Worm (Caenorhabditis elegans) whole organism, L4/young adult: ENCODE data around the gene nhr-38.

Source experiments
- W03F9.2 ChIP-seq: fragments of 150-350 bp; optimal IDR thresholded peaks from 2 replicates; lab custom pipeline; 2014; ENCODE audit warnings: missing biosample characterization, missing genetic modification characterization
- him-1 ChIP-seq: sonication (generic microtip); optimal IDR thresholded peaks from 2 replicates; lab custom pipeline; 2016; ENCODE audit warnings: missing genotype, missing genetic modification reagents, missing genetic modification characterization, missing compliant biosample characterization

ce11 chrIV:9709205-9709604 lies 782 bp upstream of the nhr-38 start, which contains the start of gene ant-1.3:
- TF ChIP-seq him-1 (tag; lab: Kevin White, UChicago) (no peak), W03F9.2 (no peak)
